Worm (Caenorhabditis elegans): Measurements from ENCODE around the gene C07D8.5.

DNA sequence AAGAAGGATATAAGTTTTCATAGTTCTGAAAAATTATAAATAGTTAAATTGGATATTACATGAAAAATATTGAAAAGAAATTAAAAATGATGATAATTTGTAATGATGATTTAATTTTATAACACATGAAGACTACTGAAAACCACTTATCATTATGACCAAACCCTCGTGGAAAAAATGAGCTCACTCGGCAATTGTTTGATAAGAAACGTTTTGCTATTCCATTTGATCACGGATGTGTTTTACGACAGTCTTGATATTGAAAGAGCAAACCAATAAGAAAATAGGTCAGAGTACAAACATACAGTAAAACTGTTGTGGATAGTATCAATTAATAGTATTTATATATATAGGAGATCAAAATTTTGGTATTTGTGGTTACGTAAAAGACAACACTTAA lies 28.5 kb upstream of the C07D8.5 start, which contains the start of gene spp-3:
- TF ChIP-seq aly-1 (tag; optimal IDR thresholded peaks at IDR 0.05) (no peak), sea-1 (GFP tag; conservative IDR thresholded peaks at IDR 0.05) (no peak), hnd-1 (tag; optimal IDR thresholded peaks at IDR 0.05) (no peak), F13C5.2 (tag; optimal IDR thresholded peaks at IDR 0.05) (no peak), ceh-13 (GFP tag; optimal IDR thresholded peaks at IDR 0.05) (no peak), ama-1 (optimal IDR thresholded peaks at IDR 0.05) (no peak), ets-7 (tag; optimal IDR thresholded peaks at IDR 0.05) (no peak), flt-1 (GFP tag; IDR thresholded peaks at IDR 0.05) (no peak), pes-1 (GFP tag; IDR thresholded peaks at IDR 0.05) (no peak), scrt-1 (GFP tag; IDR thresholded peaks at IDR 0.05) (no peak), hmg-4 (GFP tag; optimal IDR thresholded peaks at IDR 0.05) (no peak), hmbx-1 (tag; optimal IDR thresholded peaks at IDR 0.05) (no peak), B0310.2 (tag; optimal IDR thresholded peaks at IDR 0.05) (no peak), ceh-36 (tag; optimal IDR thresholded peaks at IDR 0.05) (no peak)

Data from whole organism, early embryonic.